Fruit fly (Drosophila melanogaster) ovary, adult (tissue): Measurements from ENCODE around the gene ND-B14.5AL.

Experiments
- CG17801 ChIP-seq: fragments of 200-800 bp; optimal IDR thresholded peaks from 2 replicates; lab custom pipeline; 2019; ENCODE audit warnings: missing biosample characterization, mild to moderate bottlenecking, missing genetic modification characterization, moderate library complexity; ENCODE audit not compliant: partially characterized antibody

Gene ND-B14.5AL

dm6 chr3L:22605637-22606419 lies at the start of gene ND-B14.5AL:
Gene ND-B14.5AL (plus strand): TSS chr3L:22606369.
- TF ChIP-seq CG17801: no peak

dm6 chr3L:22571679-22572078 lies 34.5 kb upstream of the ND-B14.5AL start:
- no peak for TF ChIP-seq CG17801

dm6 chr3L:22572272-22572671 lies 33.9 kb upstream of the ND-B14.5AL start:
- TF ChIP-seq CG17801: no peak

DNA sequence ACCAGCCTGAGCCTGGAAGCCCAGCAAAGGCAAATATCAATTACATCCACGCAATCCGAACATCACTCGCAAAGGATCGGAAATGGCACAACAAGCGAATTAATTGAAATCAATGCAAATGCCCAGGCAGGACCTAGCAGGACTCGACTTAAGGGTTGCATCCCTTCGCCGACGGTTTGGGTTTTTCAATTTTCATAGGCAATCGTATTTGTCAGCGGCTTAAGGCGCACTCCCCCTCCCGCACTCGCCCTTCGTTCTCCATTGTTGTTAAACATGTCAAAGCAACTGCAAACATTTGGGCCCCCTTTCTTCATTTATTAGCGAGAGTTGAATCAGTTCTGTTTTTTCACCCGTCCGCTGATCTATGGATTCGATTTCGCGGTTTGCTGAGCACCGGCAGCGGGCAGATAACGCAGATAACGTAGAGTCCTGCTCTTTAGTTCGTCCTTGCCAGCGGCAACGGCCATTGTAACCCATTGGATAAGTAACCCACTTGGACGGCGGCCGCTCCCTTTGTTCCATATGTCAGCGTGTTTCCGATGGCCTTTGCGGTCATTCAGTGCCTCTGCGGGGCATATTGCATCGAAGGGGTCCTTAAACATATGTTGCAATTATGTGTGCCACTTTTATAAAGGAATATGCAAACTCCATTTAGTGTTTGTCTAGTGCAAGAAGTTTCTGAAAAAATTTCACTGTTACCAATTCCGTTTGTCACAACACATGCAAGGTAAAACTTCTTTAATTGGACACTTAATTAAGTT lies 19.6 kb upstream of the ND-B14.5AL start:
- no peak for TF ChIP-seq CG17801

DNA sequence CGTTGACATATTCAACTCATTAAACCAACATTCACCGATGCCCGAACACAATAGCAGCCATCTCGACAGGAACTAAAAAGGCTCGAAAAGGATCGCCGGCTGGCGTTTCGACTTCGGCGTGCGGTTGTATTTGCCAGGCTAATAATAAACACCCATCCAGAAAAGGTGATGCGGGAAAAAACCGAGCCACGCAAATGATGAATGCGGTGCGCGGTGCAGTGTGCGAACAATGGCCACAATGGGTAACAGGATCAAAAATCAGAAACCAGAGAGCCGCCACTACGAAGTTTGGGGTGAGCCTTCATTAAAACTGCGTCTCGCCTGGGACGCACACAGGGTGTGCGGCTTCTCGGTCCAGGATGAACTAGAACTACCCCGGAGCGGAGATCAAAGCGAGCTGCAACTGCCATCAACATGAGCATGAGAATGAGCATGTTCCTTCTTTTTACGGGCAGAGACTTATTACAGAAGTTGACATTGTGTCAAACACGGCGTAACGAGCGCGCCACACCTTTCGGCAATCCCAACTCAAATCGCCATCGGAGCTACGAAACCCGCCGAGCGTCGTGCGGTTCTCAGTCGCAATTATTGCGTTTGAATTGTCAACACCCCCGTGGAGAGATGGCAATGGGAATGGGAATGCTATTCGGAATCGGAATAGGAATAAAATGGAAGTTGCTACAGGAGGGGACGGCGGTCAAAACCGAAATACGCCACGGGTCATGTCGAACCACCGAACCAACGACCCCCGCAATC lies 18.1 kb upstream of the ND-B14.5AL start:
- TF ChIP-seq CG17801: no peak

DNA sequence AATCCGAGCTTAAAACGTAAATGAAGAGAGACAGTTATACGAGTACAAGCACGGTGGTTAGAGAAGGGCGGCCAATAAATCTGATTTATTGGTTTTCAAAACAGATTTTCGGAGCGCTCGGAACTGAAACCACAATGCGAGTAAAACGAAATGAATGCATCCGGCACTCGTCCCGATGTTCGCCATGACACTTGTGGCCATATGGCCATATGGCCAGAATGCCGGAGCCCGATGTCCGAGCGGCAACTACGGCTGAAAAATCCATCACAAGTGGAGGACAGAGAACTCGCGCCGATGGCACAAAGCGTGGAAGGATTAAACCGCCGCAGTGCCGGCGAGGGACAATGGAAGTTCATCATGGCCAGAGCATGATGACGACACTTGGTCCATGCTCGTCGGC lies 17.0 kb upstream of the ND-B14.5AL start:
- no peak for TF ChIP-seq CG17801

DNA sequence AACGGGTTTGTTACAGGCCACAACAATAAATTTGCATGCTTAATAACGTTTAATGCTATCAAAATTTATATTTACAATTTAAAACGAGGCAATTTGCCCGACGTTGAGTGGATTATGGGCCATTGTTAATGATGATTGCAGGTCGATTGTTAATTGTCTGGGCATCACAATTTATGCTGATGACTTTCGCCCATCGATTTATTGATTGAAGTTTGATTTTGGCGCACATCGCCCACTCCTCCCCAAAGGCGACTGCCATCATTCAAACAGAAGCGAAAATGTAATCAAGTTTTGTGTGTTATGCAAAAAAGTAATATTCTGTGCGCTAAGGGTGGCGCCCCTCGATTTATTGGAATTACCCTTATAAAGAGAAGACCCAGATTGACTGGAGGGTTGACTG lies 907 bp downstream of the ND-B14.5AL start:
- TF ChIP-seq CG17801: no peak

dm6 chr3L:22616784-22617183 lies 10.6 kb downstream of the ND-B14.5AL start:
- no peak for TF ChIP-seq CG17801

dm6 chr3L:22634111-22634510 lies 27.9 kb downstream of the ND-B14.5AL start:
- no peak for TF ChIP-seq CG17801

DNA sequence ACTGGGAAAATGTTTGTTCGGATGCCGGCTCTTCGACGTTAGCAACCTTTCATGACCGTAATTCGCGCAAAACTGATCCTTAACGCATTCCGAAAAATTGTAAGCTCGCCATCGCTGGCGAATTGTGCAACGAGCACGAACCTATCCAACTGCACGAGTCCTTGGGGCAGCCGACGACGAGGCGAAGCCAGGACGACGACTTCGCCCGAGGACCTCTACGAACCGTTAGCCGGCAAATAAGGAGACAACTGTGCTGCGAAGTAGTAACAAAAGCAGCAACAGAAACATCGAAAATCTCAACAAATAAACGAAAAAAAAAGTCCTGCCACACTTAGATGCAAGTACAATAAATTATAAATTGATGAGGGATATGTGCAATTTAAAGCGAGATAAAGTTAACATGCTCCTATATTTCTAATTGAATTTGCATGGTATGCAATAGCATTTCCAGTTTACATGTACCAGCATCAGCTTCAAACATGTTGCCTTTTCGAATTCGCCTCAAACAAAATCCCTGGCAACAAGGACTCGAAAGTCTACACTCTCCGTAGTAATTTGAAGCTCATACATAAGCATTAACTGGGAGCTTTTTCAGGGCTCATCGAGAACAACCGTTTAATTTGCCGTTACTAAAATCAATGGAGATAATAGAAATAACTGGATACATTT lies 31.8 kb downstream of the ND-B14.5AL start, which contains the start of gene CG14459:
CG14459 (minus strand) TSS at position 51 of the 669 bp plus-strand sequence.
- no peak for TF ChIP-seq CG17801

DNA sequence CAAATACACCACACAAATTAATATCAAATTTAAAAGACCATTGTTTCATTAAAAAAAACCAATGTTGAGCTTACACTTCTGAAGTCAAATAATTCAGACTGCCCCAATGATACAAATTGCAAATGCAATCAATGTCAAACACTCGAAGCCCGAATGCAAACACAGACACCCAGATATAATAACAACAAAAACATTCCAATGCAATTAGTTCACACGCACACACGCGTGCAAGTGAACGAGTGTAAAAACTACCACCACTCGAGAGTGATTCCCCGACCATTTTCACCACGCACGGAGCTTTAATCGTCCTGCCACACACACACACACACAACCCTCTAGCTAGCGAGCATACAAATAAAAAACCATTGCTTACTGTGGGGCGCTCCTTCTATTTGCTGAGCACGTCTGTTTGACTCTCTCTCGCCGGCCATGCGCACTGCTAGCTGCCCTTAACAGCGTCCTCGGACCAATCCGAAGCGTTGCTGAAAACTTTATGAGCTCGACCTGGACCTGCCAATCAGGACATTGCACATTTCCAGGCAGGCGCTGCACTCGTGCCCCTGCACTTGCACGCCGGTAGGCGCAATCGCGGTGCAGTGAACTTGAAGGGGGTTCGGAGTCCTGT lies 36.2 kb downstream of the ND-B14.5AL start:
- TF ChIP-seq CG17801: no peak

DNA sequence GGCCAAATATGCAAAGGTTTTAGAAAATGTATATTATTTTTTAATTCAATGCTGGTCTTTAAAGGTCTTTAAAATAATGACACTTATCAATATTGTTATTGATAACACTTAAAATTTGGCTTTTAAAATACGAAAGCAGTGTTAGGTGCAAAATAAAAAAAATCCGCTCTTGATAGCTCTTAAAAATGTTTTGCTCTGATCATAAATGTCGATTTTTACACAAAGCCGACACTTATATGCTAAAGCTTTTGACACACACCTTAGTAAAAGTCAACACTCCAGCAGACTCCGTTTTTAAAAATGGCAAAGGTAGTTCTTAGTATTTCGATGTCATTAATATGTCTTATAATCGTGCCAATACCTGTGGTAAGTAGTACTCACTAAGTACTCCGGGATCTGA lies 39.2 kb downstream of the ND-B14.5AL start, which contains the start of gene CG33766:
CG33766 (plus strand) TSS at position 301 of the 400 bp plus-strand sequence.
- TF ChIP-seq CG17801: no peak

DNA sequence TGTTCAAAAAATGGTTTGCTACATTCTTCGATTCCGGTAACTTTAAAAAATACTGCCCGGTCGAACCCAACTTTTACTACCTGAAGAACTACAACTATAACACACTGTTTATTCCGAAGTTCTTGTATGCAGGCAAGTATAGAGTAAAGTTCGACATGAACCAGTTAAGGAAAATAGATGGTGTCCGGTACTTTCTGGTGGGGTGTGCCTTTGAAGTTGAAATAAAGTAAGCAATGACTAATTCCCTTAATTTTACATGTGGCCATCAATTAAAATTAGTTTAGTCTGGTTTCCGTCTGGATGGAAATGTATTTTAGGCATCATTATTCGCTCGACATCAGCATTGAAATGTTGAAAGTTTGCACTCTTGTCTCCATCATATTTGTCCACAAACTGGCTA lies 39.8 kb downstream of the ND-B14.5AL start, which contains the start of gene CG33767:
CG33767 (plus strand) TSS at position 301 of the 400 bp plus-strand sequence.
- TF ChIP-seq CG17801: no peak

- TF ChIP-seq CG17801: no peak
These were observed 40.7 kb downstream of the ND-B14.5AL start, which contains the start of gene CG33768 for dm6 chr3L:22646863-22647262. Gene CG33768 (plus strand): TSS chr3L:22647163.

DNA sequence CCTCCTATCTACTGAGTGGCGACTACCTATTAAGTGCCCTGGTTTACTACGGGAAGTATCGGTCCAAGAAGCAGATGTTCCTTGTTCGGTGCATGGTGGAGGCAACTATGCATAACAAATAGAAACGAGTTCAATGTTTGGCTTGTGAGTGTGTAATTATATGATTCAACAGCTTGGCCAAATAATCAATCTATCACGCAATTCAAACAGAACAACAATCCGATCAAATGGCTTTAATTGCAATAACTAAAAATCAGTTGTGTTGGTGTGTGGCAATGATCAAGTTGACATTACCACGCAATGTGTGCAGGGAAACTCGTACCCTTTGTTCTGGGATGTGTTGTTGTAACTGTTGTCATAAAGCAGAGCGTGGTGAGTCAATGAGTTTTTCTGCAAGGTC lies 41.5 kb downstream of the ND-B14.5AL start, which contains the start of gene CG33769:
CG33769 (plus strand) TSS at position 301 of the 400 bp plus-strand sequence.
- TF ChIP-seq CG17801: no peak

dm6 chr3L:22648372-22648771 lies 42.2 kb downstream of the ND-B14.5AL start, which contains the start of gene CG33770:
Gene CG33770 (plus strand): TSS chr3L:22648672.
- TF ChIP-seq CG17801: no peak
